Fruit fly (Drosophila melanogaster) whole organism, embryonic: ENCODE results near the gene CG31064.

Experiments used
- B-H1 ChIP-seq: fragments of 200-800 bp; sonication (Bioruptor generic); IDR thresholded peaks from 3 replicates; pipeline ENCODE4 v1.3.6; 2022; ENCODE audit warnings: missing biosample characterization, missing genetic modification characterization
- B-H2 ChIP-seq: fragments of 200-800 bp; sonication (Bioruptor generic); optimal IDR thresholded peaks from 2 replicates; lab custom pipeline; 2018; ENCODE audit warnings: missing biosample characterization, mild to moderate bottlenecking, missing genetic modification characterization
- CG10321 ChIP-seq: fragments of 200-800 bp; sonication (Bioruptor generic); IDR thresholded peaks from 2 replicates; pipeline ENCODE4 v1.3.6; 2022; ENCODE audit warnings: missing biosample characterization, missing genetic modification characterization
- CG10959 ChIP-seq: fragments of 200-800 bp; sonication (Bioruptor generic); IDR thresholded peaks from 2 replicates; pipeline ENCODE4 v1.3.6; 2022; ENCODE audit warnings: missing biosample characterization, missing genetic modification characterization
- CG11093 ChIP-seq: fragments of 200-800 bp; sonication (Bioruptor generic); IDR thresholded peaks from 3 replicates; pipeline ENCODE4 v1.3.6; 2022; ENCODE audit warnings: missing biosample characterization, missing genetic modification characterization
- CG12071 ChIP-seq: fragments of 200-800 bp; sonication (Bioruptor generic); optimal IDR thresholded peaks from 3 replicates; lab custom pipeline; 2018; ENCODE audit warnings: missing biosample characterization, mild to moderate bottlenecking, missing genetic modification characterization
- CG15011 ChIP-seq: fragments of 200-800 bp; sonication (Bioruptor generic); optimal IDR thresholded peaks from 3 replicates; lab custom pipeline; 2018; ENCODE audit warnings: missing biosample characterization, mild to moderate bottlenecking, missing genetic modification characterization
- CG1529 ChIP-seq: fragments of 200-800 bp; sonication (Bioruptor generic); optimal IDR thresholded peaks from 3 replicates; lab custom pipeline; 2018; ENCODE audit warnings: missing biosample characterization, missing genetic modification characterization
- CG16779 ChIP-seq: fragments of 200-800 bp; sonication (Bioruptor generic); IDR thresholded peaks from 2 replicates; pipeline ENCODE4 v1.3.6; 2022; ENCODE audit warnings: missing biosample characterization, missing genetic modification characterization
- CG17186 ChIP-seq: fragments of 200-800 bp; sonication (Bioruptor generic); optimal IDR thresholded peaks from 3 replicates; lab custom pipeline; 2017; ENCODE audit warnings: missing biosample characterization, missing genetic modification reagents, missing genetic modification characterization
- CG17612 ChIP-seq: fragments of 200-800 bp; sonication (Bioruptor generic); IDR thresholded peaks from 2 replicates; pipeline ENCODE4 v1.3.6; 2022; ENCODE audit warnings: missing biosample characterization, missing genetic modification characterization
- CG1832 ChIP-seq: fragments of 200-800 bp; sonication (Bioruptor generic); optimal IDR thresholded peaks from 2 replicates; lab custom pipeline; 2017; ENCODE audit warnings: missing biosample characterization, mild to moderate bottlenecking, missing genetic modification characterization, inconsistent platforms
- CG33557 ChIP-seq: fragments of 200-800 bp; sonication (Bioruptor generic); optimal IDR thresholded peaks from 2 replicates; lab custom pipeline; 2019; ENCODE audit warnings: missing biosample characterization, mild to moderate bottlenecking, missing genetic modification characterization, moderate library complexity
- CG34224 ChIP-seq: fragments of 200-800 bp; sonication (Bioruptor generic); IDR thresholded peaks from 3 replicates; pipeline ENCODE4 v1.3.6; 2022; ENCODE audit warnings: missing biosample characterization, missing genetic modification characterization; ENCODE audit not compliant: partially characterized antibody
- CG3838 ChIP-seq: fragments of 200-800 bp; sonication (Bioruptor generic); optimal IDR thresholded peaks from 3 replicates; lab custom pipeline; 2016; ENCODE audit warnings: missing biosample characterization, missing genetic modification characterization
- CG7357 ChIP-seq: fragments of 200-800 bp; sonication (Bioruptor generic); IDR thresholded peaks from 3 replicates; pipeline ENCODE4 v1.3.6; 2022; ENCODE audit warnings: missing biosample characterization, missing genetic modification characterization
- CG8359 ChIP-seq: fragments of 200-800 bp; sonication (Bioruptor generic); optimal IDR thresholded peaks from 2 replicates; lab custom pipeline; 2017; ENCODE audit warnings: missing biosample characterization, mild to moderate bottlenecking, missing genetic modification characterization, borderline replicate concordance
- CG8765 ChIP-seq: fragments of 200-800 bp; sonication (Bioruptor generic); IDR thresholded peaks from 2 replicates; pipeline ENCODE4 v1.3.6; 2022; ENCODE audit warnings: missing biosample characterization, missing genetic modification characterization
- CG9727 ChIP-seq: fragments of 200-800 bp; sonication (Bioruptor generic); optimal IDR thresholded peaks from 3 replicates; lab custom pipeline; 2017; ENCODE audit warnings: missing biosample characterization, mild to moderate bottlenecking, missing genetic modification characterization
- Camta ChIP-seq: fragments of 200-800 bp; sonication (Bioruptor generic); optimal IDR thresholded peaks from 2 replicates; lab custom pipeline; 2016; ENCODE audit warnings: missing biosample characterization, missing genetic modification characterization
- Dip3 ChIP-seq: fragments of 200-800 bp; sonication (Bioruptor generic); optimal IDR thresholded peaks from 3 replicates; lab custom pipeline; 2016; ENCODE audit warnings: missing biosample characterization, missing genetic modification characterization
- Dll ChIP-seq: fragments of 200-800 bp; sonication (Bioruptor generic); IDR thresholded peaks from 4 replicates; pipeline ENCODE4 v1.3.6; 2022; ENCODE audit warnings: missing biosample characterization, missing genetic modification characterization; ENCODE audit not compliant: partially characterized antibody
- Dp ChIP-seq: fragments of 200-800 bp; sonication (Bioruptor generic); optimal IDR thresholded peaks from 2 replicates; lab custom pipeline; 2018; ENCODE audit warnings: missing biosample characterization, mild to moderate bottlenecking, missing genetic modification characterization, moderate library complexity
- Gug ChIP-seq: fragments of 200-800 bp; sonication (Bioruptor generic); IDR thresholded peaks from 4 replicates; pipeline ENCODE4 v1.3.6; 2022; ENCODE audit warnings: missing biosample characterization, missing genetic modification characterization
- HLH54F ChIP-seq: fragments of 200-800 bp; sonication (Bioruptor generic); optimal IDR thresholded peaks from 3 replicates; lab custom pipeline; 2016; ENCODE audit warnings: missing biosample characterization, missing genetic modification characterization
- Hr3 ChIP-seq: fragments of 200-800 bp; sonication (Bioruptor generic); optimal IDR thresholded peaks from 3 replicates; lab custom pipeline; 2016; ENCODE audit warnings: missing biosample characterization, missing genetic modification characterization
- Hr39 ChIP-seq: fragments of >200 bp; optimal IDR thresholded peaks from 2 replicates; lab custom pipeline; 2017
- Mes4 ChIP-seq: fragments of 200-800 bp; sonication (Bioruptor generic); optimal IDR thresholded peaks from 2 replicates; lab custom pipeline; 2016; ENCODE audit warnings: missing biosample characterization, missing genetic modification characterization
- Myb ChIP-seq: fragments of 200-800 bp; sonication (Bioruptor generic); optimal IDR thresholded peaks from 2 replicates; lab custom pipeline; 2016; ENCODE audit warnings: missing biosample characterization, missing genetic modification characterization
- Stat92E ChIP-seq, 3 experiments: fragments of >200 bp in 2 of 3; fragments of 200-800 bp in 1 of 3; sonication (Bioruptor generic) in 1 of 3; optimal IDR thresholded peaks; 2 replicates each; lab custom pipeline; 2017 to 2019; ENCODE audit warnings: missing biosample characterization in 3 of 3, missing genetic modification characterization in 3 of 3, mild to moderate bottlenecking in 1 of 3, moderate library complexity in 1 of 3
- Trl ChIP-seq, 3 experiments: fragments of >200 bp in 2 of 3; fragments of 200-800 bp in 1 of 3; sonication (Bioruptor generic) in 1 of 3; optimal IDR thresholded peaks; 2 replicates in 1 of 3; 3 replicates in 2 of 3; lab custom pipeline; 2016 to 2017; ENCODE audit warnings: missing biosample characterization in 1 of 3, missing genetic modification characterization in 1 of 3
- Xrp1 ChIP-seq: fragments of 200-800 bp; sonication (Bioruptor generic); IDR thresholded peaks from 2 replicates; pipeline ENCODE4 v1.3.6; 2022; ENCODE audit warnings: missing biosample characterization, missing genetic modification characterization
- ap ChIP-seq: fragments of 200-800 bp; sonication (Bioruptor generic); IDR thresholded peaks from 2 replicates; pipeline ENCODE4 v1.3.6; 2022; ENCODE audit warnings: missing biosample characterization, missing genetic modification characterization
- ash1 ChIP-seq: fragments of 200-800 bp; sonication (Bioruptor generic); optimal IDR thresholded peaks from 2 replicates; lab custom pipeline; 2018; ENCODE audit warnings: missing biosample characterization, mild to moderate bottlenecking, missing genetic modification characterization
- chn ChIP-seq: fragments of 200-800 bp; sonication (Bioruptor generic); optimal IDR thresholded peaks from 2 replicates; lab custom pipeline; 2016; ENCODE audit warnings: missing biosample characterization, missing genetic modification characterization
- dysf ChIP-seq: fragments of 200-800 bp; sonication (Bioruptor generic); IDR thresholded peaks from 3 replicates; pipeline ENCODE4 v1.3.6; 2022; ENCODE audit warnings: missing biosample characterization, missing genetic modification characterization
- gfzf ChIP-seq: fragments of 200-800 bp; sonication (Bioruptor generic); optimal IDR thresholded peaks from 2 replicates; lab custom pipeline; 2016; ENCODE audit warnings: missing biosample characterization, mild to moderate bottlenecking, missing genetic modification characterization, moderate library complexity
- kah ChIP-seq: fragments of 200-800 bp; sonication (Bioruptor generic); optimal IDR thresholded peaks from 2 replicates; lab custom pipeline; 2018; ENCODE audit warnings: missing biosample characterization, mild to moderate bottlenecking, missing genetic modification characterization
- lov ChIP-seq, 2 experiments: fragments of 200-800 bp in 1 of 2; fragments of >200 bp in 1 of 2; sonication (Bioruptor generic) in 1 of 2; IDR thresholded peaks in 1 of 2; optimal IDR thresholded peaks in 1 of 2; 2 replicates in 1 of 2; 3 replicates in 1 of 2; pipeline versions ENCODE4 v1.3.6 to Lab custom; 2017 to 2022; ENCODE audit warnings: missing biosample characterization in 1 of 2, missing genetic modification characterization in 1 of 2
- org-1 ChIP-seq: fragments of 200-800 bp; sonication (Bioruptor generic); optimal IDR thresholded peaks from 2 replicates; lab custom pipeline; 2017; ENCODE audit warnings: missing biosample characterization, missing genetic modification characterization
- repo ChIP-seq: fragments of 200-800 bp; sonication (Bioruptor generic); optimal IDR thresholded peaks from 2 replicates; lab custom pipeline; 2016; ENCODE audit warnings: missing biosample characterization, missing genetic modification characterization
- ro ChIP-seq: fragments of 200-800 bp; sonication (Bioruptor generic); IDR thresholded peaks from 2 replicates; pipeline ENCODE4 v1.3.6; 2022; ENCODE audit warnings: missing biosample characterization, missing genetic modification characterization
- row ChIP-seq: fragments of 200-800 bp; sonication (Bioruptor generic); IDR thresholded peaks from 3 replicates; pipeline ENCODE4 v1.3.6; 2022; ENCODE audit warnings: missing biosample characterization, missing genetic modification characterization
- sd ChIP-seq: fragments of 200-800 bp; sonication (Bioruptor generic); optimal IDR thresholded peaks from 3 replicates; lab custom pipeline; 2018; ENCODE audit warnings: missing biosample characterization, mild to moderate bottlenecking, missing genetic modification characterization, moderate library complexity
- seq ChIP-seq: fragments of 200-800 bp; sonication (Bioruptor generic); IDR thresholded peaks from 2 replicates; pipeline ENCODE4 v1.3.6; 2022; ENCODE audit warnings: missing biosample characterization, missing genetic modification characterization
- tna ChIP-seq: fragments of 200-800 bp; sonication (Bioruptor generic); IDR thresholded peaks from 2 replicates; pipeline ENCODE4 v1.3.6; 2022; ENCODE audit warnings: missing biosample characterization, missing genetic modification characterization; ENCODE audit not compliant: partially characterized antibody
- vnd ChIP-seq: fragments of 200-800 bp; sonication (Bioruptor generic); IDR thresholded peaks from 3 replicates; pipeline ENCODE4 v1.3.6; 2022; ENCODE audit warnings: missing biosample characterization, missing genetic modification characterization; ENCODE audit not compliant: partially characterized antibody
- yki ChIP-seq: fragments of >200 bp; optimal IDR thresholded peaks from 3 replicates; lab custom pipeline; 2018
- zen ChIP-seq: fragments of 200-800 bp; sonication (Bioruptor generic); optimal IDR thresholded peaks from 3 replicates; lab custom pipeline; 2018; ENCODE audit warnings: missing biosample characterization, mild to moderate bottlenecking, missing genetic modification characterization, moderate library complexity

Gene CG31064

DNA sequence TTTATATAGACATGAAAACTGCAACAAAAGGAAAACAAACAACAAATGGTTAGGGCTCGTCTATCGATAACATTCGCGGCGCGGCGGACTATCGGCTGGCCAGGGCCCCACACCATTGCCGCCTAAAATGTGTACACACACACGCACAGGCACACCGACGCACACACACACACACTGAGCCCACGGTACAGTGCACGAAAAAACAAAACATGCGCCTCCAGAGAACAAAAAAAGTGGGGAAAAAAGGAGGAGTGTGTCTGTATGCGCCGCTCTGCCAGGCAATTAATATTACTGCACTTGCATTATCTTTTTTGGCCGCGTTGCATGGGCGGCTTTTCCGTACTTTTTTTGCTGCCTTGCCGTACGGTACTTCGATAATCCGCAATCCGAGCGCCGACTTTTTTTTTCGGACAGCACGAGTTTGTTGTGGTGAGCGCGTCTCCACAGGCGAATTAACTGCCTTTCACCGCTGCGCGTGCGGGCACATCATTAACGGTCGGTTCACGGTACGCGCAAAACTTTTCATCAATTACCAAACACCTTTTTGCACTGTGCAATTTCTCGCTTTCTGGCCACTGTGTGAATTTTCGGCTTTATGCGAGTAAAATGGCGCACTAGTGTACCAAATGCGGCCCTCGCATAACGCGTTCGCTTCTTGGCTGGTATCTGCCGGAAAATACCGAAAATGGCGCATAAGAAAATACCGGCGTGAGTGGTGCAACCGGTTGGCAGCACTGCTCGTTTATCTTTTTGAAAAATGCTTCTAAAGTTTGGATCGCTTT is 24.7 kb upstream of the CG31064 start, which contains the start of gene woc (continued):
- TF ChIP-seq CG11093 (GFP tag; lab: Robert Waterston, UW), result 0 out of 3 replicates have a peak, but pooled peaks have one; percentile 21
- TF ChIP-seq B-H2 (GFP tag; lab: Kevin White, UChicago), result no peak
- TF ChIP-seq CG8765 (GFP tag; lab: Robert Waterston, UW), result 0 out of 2 replicates have a peak, but pooled peaks have one; percentile 6
- TF ChIP-seq CG33557 (GFP tag; lab: Kevin White, UChicago), result no peak
- no peak for TF ChIP-seq CG12071 (GFP tag; lab: Kevin White, UChicago)
- TF ChIP-seq yki (lab: Kevin White, UChicago), result no peak
- no peak for TF ChIP-seq CG17612 (GFP tag; lab: Robert Waterston, UW)
- TF ChIP-seq Camta (GFP tag; lab: Kevin White, UChicago), result peak; percentile 36
- peak; percentile 78 for TF ChIP-seq Dll (GFP tag; lab: Robert Waterston, UW)
- peak; percentile 54; the same call in 1 of the 3 replicates for TF ChIP-seq CG7357 (GFP tag; lab: Robert Waterston, UW)
- peak; percentile 23 for TF ChIP-seq zen (tag; lab: Kevin White, UChicago)
- TF ChIP-seq B-H1 (GFP tag; lab: Robert Waterston, UW), result no peak
- peak; percentile 51 for TF ChIP-seq dysf
- peak; percentile 38 for TF ChIP-seq Hr3
- TF ChIP-seq Gug (GFP tag; lab: Robert Waterston, UW), result peak; percentile 59; the same call in 3 of the 4 replicates
- TF ChIP-seq CG34224 (GFP tag; lab: Robert Waterston, UW), result peak; percentile 88
- no peak for TF ChIP-seq lov (optimal IDR thresholded peaks at IDR 0.05; lab: Kevin White, UChicago)
- TF ChIP-seq lov (GFP tag; IDR thresholded peaks at IDR 0.05; lab: Robert Waterston, UW), result no peak
- TF ChIP-seq seq (GFP tag; lab: Robert Waterston, UW), result peak; percentile 54; the same call in 1 of the 2 replicates
- peak; percentile 80 for TF ChIP-seq vnd
- TF ChIP-seq kah, result no peak
- TF ChIP-seq ro (GFP tag; lab: Robert Waterston, UW), result no peak
- TF ChIP-seq Mes4 (GFP tag; lab: Kevin White, UChicago), result no peak
- peak; percentile 72 for TF ChIP-seq row (GFP tag; lab: Robert Waterston, UW)
- TF ChIP-seq tna, result peak; percentile 88
- peak; percentile 28 for TF ChIP-seq Dip3 (GFP tag; lab: Kevin White, UChicago)
- TF ChIP-seq CG15011, result no peak
- TF ChIP-seq CG17186 (GFP tag; lab: Kevin White, UChicago), result peak; percentile 88
- TF ChIP-seq Dp, result peak; percentile 76
- peak; percentile 46 for TF ChIP-seq repo (GFP tag; lab: Kevin White, UChicago)
- 0 out of 2 replicates have a peak, but pooled peaks have one; percentile 42 for TF ChIP-seq ap (GFP tag; lab: Robert Waterston, UW)
- peak; percentile 73 for TF ChIP-seq Myb (GFP tag; lab: Kevin White, UChicago)
- no peak for TF ChIP-seq sd (tag; lab: Kevin White, UChicago)
- TF ChIP-seq CG1832 (GFP tag; lab: Kevin White, UChicago), result no peak
- TF ChIP-seq CG16779 (GFP tag; lab: Robert Waterston, UW), result no peak
- TF ChIP-seq CG10959, result no peak
- TF ChIP-seq CG1529 (GFP tag; lab: Kevin White, UChicago), result no peak
- peak; percentile 64 for TF ChIP-seq CG9727 (GFP tag; lab: Kevin White, UChicago)
- TF ChIP-seq Trl (optimal IDR thresholded peaks at IDR 0.05; lab: Kevin White, UChicago), result no peak
- peak; percentile 23 for TF ChIP-seq Trl (GFP tag; optimal IDR thresholded peaks at IDR 0.05; lab: Kevin White, UChicago)
- TF ChIP-seq HLH54F, result peak; percentile 78
- TF ChIP-seq Hr39 (lab: Kevin White, UChicago), result no peak
- peak; percentile 9 for TF ChIP-seq org-1 (GFP tag; lab: Kevin White, UChicago)
- TF ChIP-seq Xrp1 (GFP tag; lab: Robert Waterston, UW), result no peak
- peak; percentile 59 for TF ChIP-seq chn (GFP tag; lab: Kevin White, UChicago)
- peak; percentile 96 for TF ChIP-seq gfzf
- no peak for TF ChIP-seq ash1
- no peak for TF ChIP-seq CG8359
- TF ChIP-seq CG10321 (GFP tag; lab: Robert Waterston, UW), result no peak
- TF ChIP-seq Stat92E (GFP tag; optimal IDR thresholded peaks at IDR 0.05; lab: Kevin White, UChicago), result peak in 1 of 3 experiments; percentile 22
- no peak for TF ChIP-seq CG3838
